Worm (Caenorhabditis elegans): ENCODE results near the gene K08H2.5.

Gene K08H2.5

DNA sequence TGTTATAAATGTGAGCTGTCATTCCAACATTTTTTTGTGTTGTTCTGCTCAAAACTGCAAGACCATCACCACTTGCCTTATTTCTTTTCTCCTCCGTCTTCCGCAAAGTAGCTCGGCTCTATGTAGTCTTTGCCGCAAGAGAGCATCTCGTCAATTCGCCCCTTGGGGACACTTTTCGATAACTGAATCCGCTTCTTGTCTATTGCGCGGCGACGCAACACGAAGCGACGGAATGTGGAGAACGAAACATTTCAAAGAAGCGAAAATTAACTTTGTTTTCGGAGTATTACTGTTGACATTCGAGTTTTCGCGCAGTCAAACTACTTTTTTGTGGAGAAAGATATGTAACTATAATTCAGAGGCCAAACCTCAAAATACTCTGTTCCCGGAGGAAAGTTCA, 44.0 kb downstream of the K08H2.5 start:
- TF ChIP-seq W03F9.2 (tag; optimal IDR thresholded peaks at IDR 0.05) (no peak), him-1 (tag; optimal IDR thresholded peaks at IDR 0.05) (no peak), dao-5 (tag; optimal IDR thresholded peaks at IDR 0.05) (no peak)
